Fruit fly (Drosophila melanogaster): Measurements from ENCODE around the gene Tango14.

Gene Tango14

DNA sequence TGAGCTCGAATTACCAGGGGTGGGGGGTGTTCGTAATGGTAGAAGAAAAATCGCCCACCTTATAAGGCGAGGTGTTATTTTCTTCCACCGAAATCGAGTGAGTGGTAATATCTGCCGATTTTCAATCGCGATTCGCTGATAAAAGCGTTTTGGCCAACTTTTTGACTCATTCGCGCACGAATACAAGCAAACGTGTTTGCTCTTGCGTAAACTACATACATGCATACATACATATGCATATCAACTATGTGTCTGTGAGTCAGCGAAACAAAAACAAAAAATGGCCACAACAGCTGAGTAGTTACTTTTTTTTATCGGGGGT lies 1.1 kb upstream of the Tango14 start:
- TF ChIP-seq D1 (tag; optimal IDR thresholded peaks at IDR 0.05) (no peak), Pif1A (GFP tag; optimal IDR thresholded peaks at IDR 0.05) (no peak), CG15710 (tag; optimal IDR thresholded peaks at IDR 0.05) (peak; percentile 5)

DNA sequence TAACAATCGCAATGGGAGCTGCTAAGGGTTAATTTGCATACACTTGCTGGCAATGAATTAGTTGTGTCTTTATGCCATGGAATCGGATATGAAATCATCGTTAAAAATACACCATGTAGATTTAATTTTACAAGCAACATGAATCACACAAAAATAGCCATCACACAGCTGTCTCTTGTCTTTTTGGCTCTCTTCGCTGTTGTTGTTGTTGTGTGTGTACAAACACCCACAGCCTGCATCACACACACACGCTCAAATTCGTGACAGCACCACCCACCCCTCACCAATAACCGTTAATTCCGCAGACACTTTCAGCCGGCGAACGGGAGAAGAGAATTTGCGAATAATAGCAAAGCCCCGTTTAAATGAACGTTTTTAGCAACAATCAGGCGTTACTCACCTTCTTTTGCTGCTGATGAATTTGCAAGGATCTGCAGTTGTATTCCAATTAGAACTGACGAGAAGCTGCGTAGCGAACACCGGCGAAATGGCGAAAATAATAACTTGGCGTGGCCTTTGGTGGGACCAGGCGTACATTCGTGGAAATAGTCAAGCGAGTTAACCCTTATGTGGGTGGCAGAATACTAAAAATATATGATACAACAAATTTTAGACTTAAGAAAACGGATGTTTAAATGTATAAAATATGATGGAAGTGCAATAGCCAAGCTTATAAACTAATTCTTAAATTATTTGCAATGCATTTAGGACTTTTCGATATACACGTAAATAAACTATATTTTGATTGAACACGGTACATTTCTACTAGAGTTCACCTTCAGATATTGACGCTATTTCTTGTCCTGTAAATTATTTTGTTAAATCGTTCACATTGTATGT lies 562 bp upstream of the Tango14 start, which contains the start of gene capt:
TSS of gene capt (minus strand) at position 584 of the 840 bp plus-strand sequence.
- TF ChIP-seq CG17806 (tag; optimal IDR thresholded peaks at IDR 0.05) (peak; percentile 20), Snoo (tag; optimal IDR thresholded peaks at IDR 0.05) (no peak), CG32121 (GFP tag; IDR thresholded peaks at IDR 0.05) (peak; percentile 26; the same call in 1 of the 2 replicates), EcR (GFP tag; optimal IDR thresholded peaks at IDR 0.05) (peak; percentile 82), fd96Ca (GFP tag; IDR thresholded peaks at IDR 0.05) (no peak), Ets98B (GFP tag; IDR thresholded peaks at IDR 0.05) (peak; percentile 7; the same call in 1 of the 2 replicates), CG8159 (tag; optimal IDR thresholded peaks at IDR 0.05) (peak; percentile 53), CG12605 (GFP tag; IDR thresholded peaks at IDR 0.05) (no peak), CG4496 (GFP tag; IDR thresholded peaks at IDR 0.05) (no peak), D1 (tag; optimal IDR thresholded peaks at IDR 0.05) (no peak), CG13204 (GFP tag; optimal IDR thresholded peaks at IDR 0.05) (no peak), CG8301 (tag; optimal IDR thresholded peaks at IDR 0.05) (peak; percentile 15), CG14655 (GFP tag; optimal IDR thresholded peaks at IDR 0.05) (no peak), CG15710 (tag; optimal IDR thresholded peaks at IDR 0.05) (peak; percentile 48), CG34367 (tag; optimal IDR thresholded peaks at IDR 0.05) (no peak), CG10348 (GFP tag; IDR thresholded peaks at IDR 0.05) (no peak), CG9948 (tag; optimal IDR thresholded peaks at IDR 0.05) (peak; percentile 23)

DNA sequence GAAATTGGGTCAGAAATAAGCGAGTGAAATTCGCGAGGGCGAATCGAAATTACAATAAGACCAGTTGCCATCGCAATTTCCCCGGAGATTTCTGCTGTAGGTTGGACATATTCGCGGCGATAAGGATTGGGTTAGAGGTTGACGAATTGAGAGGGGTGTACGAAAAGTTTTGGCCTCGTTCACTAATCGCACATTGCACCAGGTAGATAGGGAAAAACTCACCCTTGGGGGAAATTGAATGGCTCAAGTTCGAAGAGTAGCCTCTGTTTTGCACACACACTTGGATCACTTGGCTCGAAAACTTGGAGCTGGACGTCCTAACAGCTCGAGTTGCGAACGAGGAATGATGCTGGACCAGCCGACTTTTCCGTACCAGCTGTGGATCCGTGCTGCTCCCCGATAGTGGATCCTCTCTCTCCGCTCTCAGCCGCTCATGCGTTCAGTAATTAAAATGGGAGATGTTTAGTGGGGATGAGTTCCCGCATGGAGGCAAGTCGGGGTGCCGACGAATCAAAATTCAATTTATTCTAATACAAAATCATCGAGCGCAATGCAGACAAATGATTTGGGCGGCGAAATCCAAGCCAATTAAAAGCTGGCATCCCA lies 5.2 kb downstream of the Tango14 start, which contains the start of gene CG5080:
TSS of gene CG5080 (minus strand) at position 349 of the 606 bp plus-strand sequence.
- TF ChIP-seq CG8159 (tag; optimal IDR thresholded peaks at IDR 0.05) (no peak), fd96Ca (GFP tag; IDR thresholded peaks at IDR 0.05) (0 out of 3 replicates have a peak, but pooled peaks have one; percentile 16)

DNA sequence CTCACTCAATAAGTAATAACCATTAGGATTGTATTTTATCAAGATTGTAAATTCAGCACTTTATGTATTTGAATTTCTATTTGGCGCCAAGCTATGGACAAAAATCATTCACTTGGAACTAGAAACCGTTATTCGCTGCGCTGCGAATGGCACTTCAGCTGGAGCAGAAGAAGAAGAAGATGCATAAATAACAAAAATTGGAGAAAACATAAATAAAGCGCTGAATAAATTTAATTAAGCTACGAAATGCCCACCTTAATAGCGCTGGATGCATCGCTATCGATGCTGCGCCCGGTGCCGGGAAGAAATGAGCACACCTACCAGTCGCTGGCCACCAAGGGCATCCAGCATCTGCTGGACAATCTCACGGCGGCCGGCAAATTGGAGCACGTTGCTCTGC lies 5.8 kb downstream of the Tango14 start, which contains the start of gene IntS14:
TSS of gene IntS14 (plus strand) at position 150 of the 400 bp plus-strand sequence.
- no peak for TF ChIP-seq CG13204 (GFP tag; optimal IDR thresholded peaks at IDR 0.05)
- no peak for TF ChIP-seq Ets98B (GFP tag; IDR thresholded peaks at IDR 0.05)
- no peak for TF ChIP-seq CG8159 (tag; optimal IDR thresholded peaks at IDR 0.05)
- TF ChIP-seq gl (tag; optimal IDR thresholded peaks at IDR 0.05), result no peak
- no peak for TF ChIP-seq CG14655 (GFP tag; optimal IDR thresholded peaks at IDR 0.05)
- TF ChIP-seq CG32121 (GFP tag; IDR thresholded peaks at IDR 0.05), result no peak
- TF ChIP-seq rn (GFP tag; IDR thresholded peaks at IDR 0.05), result no peak
- no peak for TF ChIP-seq CG15710 (tag; optimal IDR thresholded peaks at IDR 0.05)
- no peak for TF ChIP-seq CG4496 (GFP tag; IDR thresholded peaks at IDR 0.05)
- TF ChIP-seq Pif1A (GFP tag; optimal IDR thresholded peaks at IDR 0.05), result no peak
- TF ChIP-seq fd96Ca (GFP tag; IDR thresholded peaks at IDR 0.05), result no peak
- TF ChIP-seq CG17806 (tag; optimal IDR thresholded peaks at IDR 0.05), result no peak
- no peak for TF ChIP-seq EcR (GFP tag; optimal IDR thresholded peaks at IDR 0.05)
- TF ChIP-seq CG10348 (GFP tag; IDR thresholded peaks at IDR 0.05), result no peak
- no peak for TF ChIP-seq Snoo (tag; optimal IDR thresholded peaks at IDR 0.05)
- no peak for TF ChIP-seq D1 (tag; optimal IDR thresholded peaks at IDR 0.05)
- TF ChIP-seq CG9948 (tag; optimal IDR thresholded peaks at IDR 0.05), result no peak
- no peak for TF ChIP-seq CG34367 (tag; optimal IDR thresholded peaks at IDR 0.05)
- TF ChIP-seq CG8301 (tag; optimal IDR thresholded peaks at IDR 0.05), result no peak

DNA sequence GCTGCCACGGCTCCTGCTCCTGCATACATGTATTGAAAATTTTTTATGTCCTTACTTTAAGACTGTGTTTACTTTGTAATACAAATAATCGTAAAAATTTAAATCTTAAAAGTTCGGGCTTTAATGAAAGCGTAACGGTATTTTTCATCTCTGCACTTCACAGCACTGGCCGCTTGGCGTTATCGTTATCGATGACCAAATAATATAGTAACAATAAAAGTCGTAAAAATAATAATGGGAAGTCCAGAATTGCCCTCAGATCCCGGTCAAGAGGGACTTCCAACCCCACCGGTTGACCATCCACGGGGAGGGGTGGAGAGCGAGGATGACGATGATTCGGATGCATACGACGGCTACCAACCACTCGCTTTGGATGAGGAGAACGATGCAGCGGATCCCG lies 7.9 kb downstream of the Tango14 start, which contains the start of gene CG14341:
TSS of gene CG14341 (plus strand) at position 181 of the 400 bp plus-strand sequence.
- TF ChIP-seq Pif1A (GFP tag; optimal IDR thresholded peaks at IDR 0.05) (no peak), fd96Ca (GFP tag; IDR thresholded peaks at IDR 0.05) (no peak), CG13204 (GFP tag; optimal IDR thresholded peaks at IDR 0.05) (no peak), D1 (tag; optimal IDR thresholded peaks at IDR 0.05) (no peak)

DNA sequence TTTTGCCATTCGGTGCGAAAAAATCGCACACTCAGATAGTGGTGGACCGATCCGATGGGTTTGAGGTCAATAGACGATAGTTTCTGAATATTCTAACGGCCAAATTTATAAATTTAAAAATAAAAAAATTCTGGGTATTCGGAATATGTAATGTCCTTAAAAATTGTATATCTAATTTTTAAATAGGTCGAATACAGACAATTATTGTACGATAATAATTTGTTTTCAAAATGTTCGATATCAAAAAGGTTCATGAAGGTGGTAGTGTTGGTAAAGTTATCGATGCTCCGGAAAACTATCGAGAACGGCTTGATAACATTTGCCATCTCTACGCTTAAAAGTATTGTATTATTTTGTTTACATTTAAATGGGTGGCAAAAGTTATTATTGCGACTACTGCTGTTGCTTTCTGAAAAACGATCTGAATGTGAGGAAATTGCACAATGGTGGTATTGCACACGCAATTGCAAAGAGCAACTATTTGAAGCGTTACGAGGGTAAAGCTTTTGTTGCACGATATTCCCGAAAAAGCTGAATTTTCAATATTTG lies 11.5 kb downstream of the Tango14 start, which contains the start of the genes CG31922 and Plap:
TSS of gene CG31922 (plus strand) at position 315 of the 549 bp plus-strand sequence.
TSS of gene Plap (minus strand) at position 499 of the 549 bp plus-strand sequence.
- TF ChIP-seq Pif1A (GFP tag; optimal IDR thresholded peaks at IDR 0.05) (no peak), CG14655 (GFP tag; optimal IDR thresholded peaks at IDR 0.05) (no peak), CG32121 (GFP tag; IDR thresholded peaks at IDR 0.05) (no peak), CG9948 (tag; optimal IDR thresholded peaks at IDR 0.05) (peak; percentile 22), Ets98B (GFP tag; IDR thresholded peaks at IDR 0.05) (peak; percentile 24; the same call in 1 of the 2 replicates), rn (GFP tag; IDR thresholded peaks at IDR 0.05) (no peak), CG10348 (GFP tag; IDR thresholded peaks at IDR 0.05) (no peak), CG12605 (GFP tag; IDR thresholded peaks at IDR 0.05) (no peak), EcR (GFP tag; optimal IDR thresholded peaks at IDR 0.05) (peak; percentile 99), D1 (tag; optimal IDR thresholded peaks at IDR 0.05) (no peak), CG4496 (GFP tag; IDR thresholded peaks at IDR 0.05) (no peak), fd96Ca (GFP tag; IDR thresholded peaks at IDR 0.05) (0 out of 3 replicates have a peak, but pooled peaks have one; percentile 22), CG15710 (tag; optimal IDR thresholded peaks at IDR 0.05) (peak; percentile 63), Pif1B (GFP tag; optimal IDR thresholded peaks at IDR 0.05) (no peak), CG8159 (tag; optimal IDR thresholded peaks at IDR 0.05) (peak; percentile 42), CG34367 (tag; optimal IDR thresholded peaks at IDR 0.05) (peak; percentile 3), CG13204 (GFP tag; optimal IDR thresholded peaks at IDR 0.05) (no peak), gl (tag; optimal IDR thresholded peaks at IDR 0.05) (no peak), CG8301 (tag; optimal IDR thresholded peaks at IDR 0.05) (no peak), CG17806 (tag; optimal IDR thresholded peaks at IDR 0.05) (peak; percentile 42), Snoo (tag; optimal IDR thresholded peaks at IDR 0.05) (peak; percentile 9)

All from whole organism, pupa.